Fruit fly (Drosophila melanogaster): ENCODE results near the gene CG4364.

The CG4364 gene

DNA sequence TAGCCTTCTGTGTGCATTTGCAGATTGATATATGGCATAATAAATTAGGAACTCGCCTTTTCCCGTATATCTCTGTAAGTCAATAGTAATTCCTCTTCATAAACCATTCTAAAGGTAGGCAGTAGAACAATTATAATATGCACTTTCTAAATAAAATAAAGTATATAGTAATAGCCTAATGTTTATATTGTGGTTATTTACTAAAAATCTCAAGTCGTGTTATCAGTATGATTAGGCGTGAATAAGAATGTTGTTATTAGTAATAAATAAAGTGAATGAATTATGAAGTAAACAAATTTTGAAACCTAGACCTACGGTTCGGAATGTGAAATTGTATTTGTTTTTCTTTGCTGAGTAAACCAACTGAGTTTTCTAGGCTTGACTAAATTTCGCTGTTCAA lies 15.3 kb downstream of the CG4364 start:
- TF ChIP-seq tai (GFP tag; optimal IDR thresholded peaks at IDR 0.05) (no peak), CG9705 (GFP tag; optimal IDR thresholded peaks at IDR 0.05) (no peak), Jra (GFP tag; optimal IDR thresholded peaks at IDR 0.05) (no peak), Hr78 (GFP tag; optimal IDR thresholded peaks at IDR 0.05) (no peak), Sp1 (GFP tag; optimal IDR thresholded peaks at IDR 0.05) (no peak), Myc (optimal IDR thresholded peaks at IDR 0.05) (no peak), Dif (GFP tag; optimal IDR thresholded peaks at IDR 0.05; ENCODE audit: partially characterized antibody) (no peak), GATAd (GFP tag; optimal IDR thresholded peaks at IDR 0.05) (no peak), lola (GFP tag; optimal IDR thresholded peaks at IDR 0.05) (no peak)

DNA sequence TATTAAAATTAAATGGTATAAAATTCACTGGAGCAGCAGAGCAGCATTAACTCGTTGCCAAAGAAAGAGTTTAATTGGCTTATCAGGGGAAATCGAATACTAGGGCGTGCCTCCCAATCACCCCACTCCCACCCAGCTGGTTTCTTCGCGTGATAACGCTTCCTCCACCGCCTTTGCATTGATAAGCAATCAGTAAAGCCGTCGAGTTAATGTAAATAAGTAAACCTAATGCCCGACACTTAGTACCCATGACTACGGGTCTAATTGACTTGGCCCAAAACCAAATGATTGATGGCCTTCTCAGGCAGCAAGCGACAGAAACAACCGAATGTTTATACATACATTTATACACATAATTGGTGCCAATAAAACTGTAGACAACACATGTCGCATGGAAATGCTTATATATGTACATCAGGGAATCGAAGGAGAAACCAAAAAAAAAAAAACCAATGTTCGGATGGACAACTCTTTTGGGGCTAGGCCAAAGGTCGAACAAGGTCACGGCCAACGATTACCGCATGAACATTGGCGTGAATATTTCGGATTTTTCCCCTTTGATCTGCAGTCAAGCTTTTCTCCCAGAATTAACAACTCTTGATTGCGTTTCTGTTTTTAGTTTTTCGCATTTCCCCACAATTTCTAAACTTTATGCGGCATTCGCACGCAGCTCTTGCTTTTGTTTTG lies 17.0 kb downstream of the CG4364 start:
- TF ChIP-seq dsf (GFP tag; optimal IDR thresholded peaks at IDR 0.05; ENCODE audit: borderline replicate concordance) (no peak), h (GFP tag; optimal IDR thresholded peaks at IDR 0.05) (peak; percentile 22)

DNA sequence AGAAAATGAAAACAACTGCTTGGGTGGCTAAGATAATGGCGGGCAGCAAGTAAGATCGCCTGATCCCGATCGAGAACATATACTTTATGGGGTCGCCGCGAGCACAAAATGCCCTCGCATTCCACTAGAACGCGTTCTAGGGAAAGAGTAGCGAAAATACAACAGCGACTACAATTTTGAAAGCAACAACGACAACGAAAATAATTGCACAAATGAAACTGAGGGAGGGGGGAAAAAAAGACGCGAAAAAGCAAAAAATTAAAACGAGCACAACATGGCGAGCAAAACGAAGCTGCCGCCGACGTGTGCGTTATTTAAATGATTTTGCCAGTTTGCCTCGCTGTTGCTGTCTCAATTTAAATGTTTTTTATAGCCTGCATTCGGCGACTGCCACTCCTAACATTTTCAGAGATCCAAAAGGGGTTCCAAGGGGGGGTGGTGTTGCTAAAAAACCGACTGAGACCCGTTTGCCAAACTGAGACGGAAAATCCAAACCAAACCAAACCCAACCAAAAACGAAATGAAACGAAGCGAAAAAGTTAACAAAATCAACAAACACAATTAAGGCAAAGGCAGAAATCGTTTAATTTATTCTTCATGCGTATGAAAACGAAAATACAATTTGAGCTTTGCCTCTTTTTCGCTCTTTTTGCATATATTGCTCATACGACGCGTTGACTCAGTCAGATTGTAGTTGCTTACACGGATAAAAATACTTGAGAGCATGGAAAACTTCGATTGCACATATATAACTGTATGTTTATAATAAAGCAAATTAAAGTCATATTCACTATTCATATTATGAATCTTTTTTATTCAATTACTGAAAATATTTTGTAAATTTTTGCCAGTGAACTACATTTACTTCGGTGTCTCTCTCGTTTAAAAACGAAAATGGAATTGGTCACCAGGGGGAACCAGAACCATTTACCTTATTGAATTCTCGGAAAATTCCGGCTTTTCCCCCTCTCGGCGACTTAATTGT lies 18.4 kb downstream of the CG4364 start:
- TF ChIP-seq lola (GFP tag; optimal IDR thresholded peaks at IDR 0.05) (no peak), GATAd (GFP tag; optimal IDR thresholded peaks at IDR 0.05) (no peak), sage (GFP tag; optimal IDR thresholded peaks at IDR 0.05) (no peak), psq (GFP tag; optimal IDR thresholded peaks at IDR 0.05) (peak; percentile 64), OdsH (GFP tag; optimal IDR thresholded peaks at IDR 0.05) (peak; percentile 76), dmrt93B (GFP tag; optimal IDR thresholded peaks at IDR 0.05) (peak; percentile 25), CrebA (GFP tag; optimal IDR thresholded peaks at IDR 0.05; ENCODE audit: borderline replicate concordance) (no peak), Hnf4 (GFP tag; optimal IDR thresholded peaks at IDR 0.05) (peak; percentile 55), woc (GFP tag; optimal IDR thresholded peaks at IDR 0.05) (no peak), CG32264 (GFP tag; optimal IDR thresholded peaks at IDR 0.05) (no peak), h (GFP tag; optimal IDR thresholded peaks at IDR 0.05) (peak; percentile 68), Abd-B (GFP tag; optimal IDR thresholded peaks at IDR 0.05) (no peak), rgr (GFP tag; optimal IDR thresholded peaks at IDR 0.05) (peak; percentile 74), HLH106 (tag; optimal IDR thresholded peaks at IDR 0.05) (peak; percentile 63), Jra (GFP tag; optimal IDR thresholded peaks at IDR 0.05) (peak; percentile 8), Hr83 (GFP tag; optimal IDR thresholded peaks at IDR 0.05; ENCODE audit: poor library complexity, severe bottlenecking) (no peak), jim (GFP tag; optimal IDR thresholded peaks at IDR 0.05) (peak; percentile 96), Dif (GFP tag; optimal IDR thresholded peaks at IDR 0.05; ENCODE audit: partially characterized antibody) (no peak), pan (optimal IDR thresholded peaks at IDR 0.05) (no peak), brk (GFP tag; optimal IDR thresholded peaks at IDR 0.05) (peak; percentile 46), foxo (GFP tag; optimal IDR thresholded peaks at IDR 0.05) (peak in 1 of 2 experiments; percentile 76), Vsx2 (GFP tag; optimal IDR thresholded peaks at IDR 0.05; ENCODE audit: partially characterized antibody) (no peak), CG9705 (GFP tag; optimal IDR thresholded peaks at IDR 0.05) (no peak), N (GFP tag; optimal IDR thresholded peaks at IDR 0.05) (no peak), tai (GFP tag; optimal IDR thresholded peaks at IDR 0.05) (no peak), Rel (GFP tag; optimal IDR thresholded peaks at IDR 0.05) (no peak), Rel (tag; optimal IDR thresholded peaks at IDR 0.05) (no peak), Hr78 (GFP tag; optimal IDR thresholded peaks at IDR 0.05) (no peak), br (GFP tag; optimal IDR thresholded peaks at IDR 0.05) (peak; percentile 30), sv (GFP tag; optimal IDR thresholded peaks at IDR 0.05) (peak; percentile 57), ey (GFP tag; optimal IDR thresholded peaks at IDR 0.05) (peak; percentile 67), Myc (optimal IDR thresholded peaks at IDR 0.05) (no peak), Sp1 (GFP tag; optimal IDR thresholded peaks at IDR 0.05) (peak; percentile 54), Dfd (GFP tag; optimal IDR thresholded peaks at IDR 0.05) (no peak), dl (GFP tag; optimal IDR thresholded peaks at IDR 0.05; ENCODE audit: insufficient read depth in 1 of 2, partially characterized antibody in 2 of 2) (no peak), dsf (GFP tag; optimal IDR thresholded peaks at IDR 0.05; ENCODE audit: borderline replicate concordance) (no peak), usp (GFP tag; optimal IDR thresholded peaks at IDR 0.05) (no peak), Mio (GFP tag; optimal IDR thresholded peaks at IDR 0.05) (no peak), fru (GFP tag; optimal IDR thresholded peaks at IDR 0.05) (peak; percentile 69)
